Fruit fly (Drosophila melanogaster) whole organism, wandering third instar larva: ENCODE measurements around the gene CG11836.
A peak's percentile ranks its signal among the peaks of the same experiment; 100 is the strongest.

Experiments
- Abd-B ChIP-seq: fragments of >200 bp; optimal IDR thresholded peaks from 2 replicates; lab custom pipeline; 2017; ENCODE audit warnings: missing biosample characterization, missing genetic modification characterization
- CG32264 ChIP-seq: fragments of 200-800 bp; sonication (Bioruptor generic); optimal IDR thresholded peaks from 2 replicates; lab custom pipeline; 2016; ENCODE audit warnings: missing biosample characterization, missing genetic modification characterization
- CG9705 ChIP-seq: fragments of 200-800 bp; sonication (Bioruptor generic); optimal IDR thresholded peaks from 2 replicates; lab custom pipeline; 2018; ENCODE audit warnings: missing biosample characterization, mild to moderate bottlenecking, missing genetic modification characterization
- CrebA ChIP-seq: fragments of 200-800 bp; sonication (Bioruptor generic); optimal IDR thresholded peaks from 2 replicates; lab custom pipeline; 2016; ENCODE audit warnings: missing biosample characterization, mild to moderate bottlenecking, missing genetic modification characterization, borderline replicate concordance
- Dfd ChIP-seq: fragments of >200 bp; optimal IDR thresholded peaks from 2 replicates; lab custom pipeline; 2017; ENCODE audit warnings: missing biosample characterization, missing genetic modification characterization
- Dif ChIP-seq: fragments of 200-275, 200-300 bp; sonication (Bioruptor generic); optimal IDR thresholded peaks from 2 replicates; lab custom pipeline; 2018; ENCODE audit warnings: missing biosample characterization, missing genetic modification characterization; ENCODE audit not compliant: partially characterized antibody
- HLH106 ChIP-seq: fragments of 200-800 bp; optimal IDR thresholded peaks from 3 replicates; lab custom pipeline; 2019; ENCODE audit warnings: missing biosample characterization, mild to moderate bottlenecking, missing genetic modification characterization, moderate library complexity
- Hnf4 ChIP-seq: fragments of 200-800 bp; sonication (Bioruptor generic); optimal IDR thresholded peaks from 2 replicates; lab custom pipeline; 2016; ENCODE audit warnings: missing biosample characterization, mild to moderate bottlenecking, missing genetic modification characterization
- Hr83 ChIP-seq: fragments of 200-300 bp; sonication (Bioruptor generic); optimal IDR thresholded peaks from 2 replicates; lab custom pipeline; 2016; ENCODE audit warnings: missing biosample characterization, mild to moderate bottlenecking, missing genetic modification characterization, moderate library complexity; ENCODE audit not compliant: poor library complexity, severe bottlenecking
- Jra ChIP-seq: sonication (Bioruptor generic); optimal IDR thresholded peaks from 2 replicates; lab custom pipeline; 2016; ENCODE audit warnings: missing biosample characterization, missing genetic modification characterization
- Mio ChIP-seq: sonication (Bioruptor generic); optimal IDR thresholded peaks from 2 replicates; lab custom pipeline; 2016; ENCODE audit warnings: missing biosample characterization, missing genetic modification characterization
- Myc ChIP-seq: fragments of >200 bp; optimal IDR thresholded peaks from 2 replicates; lab custom pipeline; 2017
- OdsH ChIP-seq: fragments of 200-800 bp; sonication (Bioruptor generic); optimal IDR thresholded peaks from 2 replicates; lab custom pipeline; 2016; ENCODE audit warnings: missing biosample characterization, mild to moderate bottlenecking, missing genetic modification characterization
- Rel ChIP-seq, 2 experiments: fragments of 200-800 bp; sonication (Bioruptor generic) in 1 of 2; optimal IDR thresholded peaks; 2 replicates in 1 of 2; 3 replicates in 1 of 2; lab custom pipeline; 2016 to 2019; ENCODE audit warnings: mild to moderate bottlenecking in 2 of 2, missing biosample characterization in 2 of 2, missing genetic modification characterization in 2 of 2, moderate library complexity in 1 of 2
- Sp1 ChIP-seq: fragments of 200-800 bp; sonication (Bioruptor generic); optimal IDR thresholded peaks from 3 replicates; lab custom pipeline; 2019; ENCODE audit warnings: missing biosample characterization, mild to moderate bottlenecking, missing genetic modification characterization, moderate library complexity
- br ChIP-seq: fragments of 200-800 bp; sonication (Bioruptor generic); optimal IDR thresholded peaks from 2 replicates; lab custom pipeline; 2016; ENCODE audit warnings: missing biosample characterization, missing genetic modification characterization
- dl ChIP-seq, 2 experiments: fragments of 175-275, 200-275 bp in 1 of 2; fragments of 200-275 bp in 1 of 2; sonication (Bioruptor generic); optimal IDR thresholded peaks; lab custom pipeline; 2018; ENCODE audit warnings: mild to moderate bottlenecking in 2 of 2, missing biosample characterization in 2 of 2, missing genetic modification characterization in 2 of 2, moderate library complexity in 2 of 2; ENCODE audit not compliant: partially characterized antibody in 2 of 2, insufficient read depth in 1 of 2
- dmrt93B ChIP-seq: fragments of 200-800 bp; sonication (Bioruptor generic); optimal IDR thresholded peaks from 2 replicates; lab custom pipeline; 2018; ENCODE audit warnings: missing biosample characterization, mild to moderate bottlenecking, missing genetic modification characterization
- dsf ChIP-seq: sonication (Bioruptor generic); optimal IDR thresholded peaks from 2 replicates; lab custom pipeline; 2016; ENCODE audit warnings: missing biosample characterization, missing genetic modification characterization, borderline replicate concordance
- ey ChIP-seq: fragments of 200-800 bp; sonication (Bioruptor generic); optimal IDR thresholded peaks from 2 replicates; lab custom pipeline; 2016; ENCODE audit warnings: missing biosample characterization, missing genetic modification characterization
- foxo ChIP-seq, 2 experiments: fragments of 200-800 bp; sonication (Bioruptor generic); optimal IDR thresholded peaks; 2 replicates in 1 of 2; 3 replicates in 1 of 2; lab custom pipeline; 2016 to 2017; ENCODE audit warnings: missing biosample characterization in 2 of 2, missing genetic modification characterization in 2 of 2
- fru ChIP-seq: fragments of 200-800 bp; sonication (Bioruptor generic); optimal IDR thresholded peaks from 3 replicates; lab custom pipeline; 2016; ENCODE audit warnings: missing biosample characterization, mild to moderate bottlenecking, missing genetic modification characterization
- h ChIP-seq: fragments of 200-800 bp; sonication (Bioruptor generic); optimal IDR thresholded peaks from 3 replicates; lab custom pipeline; 2016; ENCODE audit warnings: missing biosample characterization, mild to moderate bottlenecking, missing genetic modification characterization
- lola ChIP-seq: fragments of >200 bp; optimal IDR thresholded peaks from 2 replicates; lab custom pipeline; 2017; ENCODE audit warnings: missing biosample characterization, missing genetic modification characterization
- psq ChIP-seq: fragments of 200-800 bp; sonication (Bioruptor generic); optimal IDR thresholded peaks from 3 replicates; lab custom pipeline; 2017; ENCODE audit warnings: missing biosample characterization, mild to moderate bottlenecking, missing genetic modification characterization, moderate library complexity
- rgr ChIP-seq: fragments of 200-800 bp; sonication (Bioruptor generic); optimal IDR thresholded peaks from 3 replicates; lab custom pipeline; 2016; ENCODE audit warnings: missing biosample characterization, mild to moderate bottlenecking, missing genetic modification characterization
- sage ChIP-seq: fragments of 200-800 bp; sonication (Bioruptor generic); optimal IDR thresholded peaks from 2 replicates; lab custom pipeline; 2016; ENCODE audit warnings: missing biosample characterization, mild to moderate bottlenecking, missing genetic modification characterization
- sv ChIP-seq: fragments of 200-800 bp; sonication (Bioruptor generic); optimal IDR thresholded peaks from 3 replicates; lab custom pipeline; 2016; ENCODE audit warnings: missing biosample characterization, missing genetic modification characterization
- tai ChIP-seq: sonication (Bioruptor generic); optimal IDR thresholded peaks from 2 replicates; lab custom pipeline; 2016; ENCODE audit warnings: missing biosample characterization, missing genetic modification characterization
- usp ChIP-seq: fragments of >200 bp; optimal IDR thresholded peaks from 2 replicates; lab custom pipeline; 2017; ENCODE audit warnings: missing biosample characterization, missing genetic modification characterization
- woc ChIP-seq: sonication (Bioruptor generic); optimal IDR thresholded peaks from 2 replicates; lab custom pipeline; 2016; ENCODE audit warnings: missing biosample characterization, mild to moderate bottlenecking, missing genetic modification characterization

Gene CG11836

dm6 chr3R:25056488-25057157, 14.3 kb upstream of the CG11836 start:
- TF ChIP-seq Myc (lab: Kevin White, UChicago) (no peak), Rel (GFP tag; optimal IDR thresholded peaks at IDR 0.05; lab: Kevin White, UChicago) (no peak), Rel (tag; optimal IDR thresholded peaks at IDR 0.05; lab: Kevin White, UChicago) (peak; percentile 72)

DNA sequence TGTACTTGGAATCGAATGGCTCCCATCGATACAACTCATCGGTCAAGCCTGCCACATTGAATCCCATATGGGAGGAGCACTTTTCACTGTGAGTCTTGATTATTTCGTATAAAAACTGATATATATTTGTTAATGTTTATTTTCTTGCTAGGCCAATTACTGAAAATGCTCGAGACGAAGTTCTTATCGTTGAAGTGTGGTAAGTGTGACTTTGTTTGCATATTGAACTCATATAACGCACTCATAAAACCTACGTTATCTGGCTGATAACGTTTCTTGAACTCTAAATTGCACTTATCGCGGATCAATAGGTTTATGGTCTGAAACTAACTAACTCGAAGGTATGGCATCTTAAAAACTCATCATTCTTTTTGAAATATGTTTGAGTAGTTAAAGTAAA, 10.5 kb upstream of the CG11836 start:
- TF ChIP-seq fru (GFP tag; lab: Kevin White, UChicago) (no peak), sv (no peak), usp (no peak), br (GFP tag; lab: Kevin White, UChicago) (no peak), Myc (lab: Kevin White, UChicago) (no peak), dl (GFP tag; optimal IDR thresholded peaks at IDR 0.05; lab: Kevin White, UChicago; ENCODE audit: insufficient read depth in 1 of 2, partially characterized antibody in 2 of 2) (no peak), Hnf4 (GFP tag; lab: Kevin White, UChicago) (no peak), Dif (GFP tag; lab: Kevin White, UChicago) (no peak), h (no peak), HLH106 (tag; lab: Kevin White, UChicago) (no peak), CG9705 (GFP tag; lab: Kevin White, UChicago) (no peak), dsf (no peak), tai (GFP tag; lab: Kevin White, UChicago) (no peak), OdsH (no peak), ey (GFP tag; lab: Kevin White, UChicago) (no peak), CG32264 (GFP tag; lab: Kevin White, UChicago) (no peak), dmrt93B (GFP tag; lab: Kevin White, UChicago) (no peak)

- TF ChIP-seq CG9705 (GFP tag; lab: Kevin White, UChicago) (no peak), Rel (GFP tag; optimal IDR thresholded peaks at IDR 0.05; lab: Kevin White, UChicago) (no peak), Rel (tag; optimal IDR thresholded peaks at IDR 0.05; lab: Kevin White, UChicago) (peak; percentile 95)
These were observed 5.8 kb upstream of the CG11836 start, which contains the start of the genes veli and PQBP1 for dm6 chr3R:25064907-25065841. TSS of gene veli (minus strand) at chr3R:25065591. TSS of gene PQBP1 (plus strand) at chr3R:25065791.

DNA sequence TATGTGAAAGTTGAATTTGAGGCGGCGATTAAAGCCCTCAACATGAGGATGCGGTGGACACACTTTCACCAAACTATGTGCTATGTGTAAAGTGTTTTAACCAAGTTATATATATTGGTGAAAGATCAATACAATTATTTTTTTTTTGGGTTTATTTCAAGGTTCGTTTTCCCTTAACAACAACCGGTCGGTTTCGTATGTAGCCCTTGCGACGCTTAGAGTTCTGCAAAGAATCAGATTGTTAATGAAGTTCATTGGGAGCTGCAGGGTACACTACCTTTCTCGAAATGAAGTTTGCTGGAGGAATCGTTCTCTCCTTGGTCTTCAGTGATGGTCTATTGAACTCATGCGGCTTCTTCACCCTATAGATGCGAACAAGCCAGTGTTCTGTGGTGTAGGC, 4.1 kb upstream of the CG11836 start:
- TF ChIP-seq foxo (GFP tag; optimal IDR thresholded peaks at IDR 0.05; lab: Kevin White, UChicago) (no peak), Myc (lab: Kevin White, UChicago) (no peak), sv (no peak), dl (GFP tag; optimal IDR thresholded peaks at IDR 0.05; lab: Kevin White, UChicago; ENCODE audit: insufficient read depth in 1 of 2, partially characterized antibody in 2 of 2) (no peak), Abd-B (GFP tag; lab: Kevin White, UChicago) (no peak), dmrt93B (GFP tag; lab: Kevin White, UChicago) (no peak), woc (no peak), CrebA (no peak)

- TF ChIP-seq ey (GFP tag; lab: Kevin White, UChicago) (peak; percentile 78), CG9705 (GFP tag; lab: Kevin White, UChicago) (peak; percentile 60), Myc (lab: Kevin White, UChicago) (no peak), rgr (GFP tag; lab: Kevin White, UChicago) (no peak), dsf (peak; percentile 84), sage (GFP tag; lab: Kevin White, UChicago) (peak; percentile 2), sv (peak; percentile 59), Dfd (GFP tag; lab: Kevin White, UChicago) (no peak), fru (GFP tag; lab: Kevin White, UChicago) (no peak), Rel (GFP tag; optimal IDR thresholded peaks at IDR 0.05; lab: Kevin White, UChicago) (no peak), Rel (tag; optimal IDR thresholded peaks at IDR 0.05; lab: Kevin White, UChicago) (peak; percentile 61), dl (GFP tag; optimal IDR thresholded peaks at IDR 0.05; lab: Kevin White, UChicago; ENCODE audit: insufficient read depth in 1 of 2, partially characterized antibody in 2 of 2) (no peak), lola (GFP tag; lab: Kevin White, UChicago) (no peak), foxo (GFP tag; optimal IDR thresholded peaks at IDR 0.05; lab: Kevin White, UChicago) (peak in 1 of 2 experiments; percentile 84), woc (peak; percentile 87), Dif (GFP tag; lab: Kevin White, UChicago) (no peak), Mio (GFP tag; lab: Kevin White, UChicago) (no peak), psq (GFP tag; lab: Kevin White, UChicago) (peak; percentile 61), Sp1 (GFP tag; lab: Kevin White, UChicago) (no peak), OdsH (peak; percentile 75), HLH106 (tag; lab: Kevin White, UChicago) (peak; percentile 83), Hnf4 (GFP tag; lab: Kevin White, UChicago) (peak; percentile 89), Hr83 (GFP tag; lab: Kevin White, UChicago) (peak; percentile 29), h (peak; percentile 85), Jra (peak; percentile 91), CG32264 (GFP tag; lab: Kevin White, UChicago) (peak; percentile 1)
- TF ChIP-seq, all 38 proteins: peak for 16
These were observed 1.4 kb upstream of the CG11836 start, which contains the start of the genes Stt3B and CG11839 for dm6 chr3R:25069569-25069968. TSS of gene Stt3B (minus strand) at chr3R:25069637. TSS of gene CG11839 (plus strand) at chr3R:25069927.
